Worm (Caenorhabditis elegans) whole organism, L1 larva: Measurements from ENCODE around the gene col-37.

Experiments used
- elt-2 ChIP-seq: sonication (generic microtip); optimal IDR thresholded peaks from 2 replicates; lab custom pipeline; 2016; ENCODE audit warnings: missing genetic modification characterization, mild to moderate bottlenecking, inconsistent platforms, missing compliant biosample characterization, missing genetic modification reagents
- jun-1 ChIP-seq: fragments of 150-350 bp; optimal IDR thresholded peaks from 2 replicates; lab custom pipeline; 2014; ENCODE audit warnings: missing biosample characterization, missing genetic modification reagents, missing genetic modification characterization
- mdl-1 ChIP-seq, 2 experiments: fragments of 150-350 bp; optimal IDR thresholded peaks; 2 replicates each; lab custom pipeline; 2014 to 2017; ENCODE audit warnings: missing biosample characterization in 2 of 2, missing genetic modification characterization in 2 of 2, inconsistent platforms in 1 of 2
- nhr-20 ChIP-seq: sonication (generic microtip); optimal IDR thresholded peaks from 2 replicates; lab custom pipeline; 2016; ENCODE audit warnings: mild to moderate bottlenecking, missing genetic modification characterization, missing compliant biosample characterization
- nhr-76 ChIP-seq: sonication (generic microtip); optimal IDR thresholded peaks from 2 replicates; lab custom pipeline; 2017; ENCODE audit warnings: missing biosample characterization, missing genetic modification characterization
- skn-1 ChIP-seq: fragments of 150-350 bp; optimal IDR thresholded peaks from 2 replicates; lab custom pipeline; 2014; ENCODE audit warnings: missing biosample characterization, missing genetic modification characterization

- no peak for TF ChIP-seq jun-1
- TF ChIP-seq nhr-20 (tag; lab: Kevin White, UChicago) = no peak
- no peak for TF ChIP-seq skn-1 (tag; lab: Kevin White, UChicago)
- TF ChIP-seq mdl-1 (tag; optimal IDR thresholded peaks at IDR 0.05; lab: Kevin White, UChicago) = no peak
- no peak for TF ChIP-seq nhr-76 (tag; lab: Kevin White, UChicago)
- no peak for TF ChIP-seq elt-2 (tag; lab: Kevin White, UChicago)
Observed at ce11 chrV:12154554-12154953, 13.0 kb downstream of the col-37 start, which contains the start of gene C27A7.9.
